Fruit fly (Drosophila melanogaster) whole organism, embryonic: ENCODE measurements around the gene CG13070.

Experiments
- ATbp ChIP-seq: fragments of 200-800 bp; sonication (Bioruptor generic); optimal IDR thresholded peaks from 2 replicates; lab custom pipeline; 2017; ENCODE audit warnings: missing biosample characterization, mild to moderate bottlenecking, missing genetic modification characterization, missing genetic modification reagents
- Antp ChIP-seq: fragments of 200-800 bp; sonication (Bioruptor generic); optimal IDR thresholded peaks from 3 replicates; lab custom pipeline; 2016; ENCODE audit warnings: missing biosample characterization, missing genetic modification characterization
- Atf3 ChIP-seq: fragments of 200-800 bp; sonication (Bioruptor generic); optimal IDR thresholded peaks from 3 replicates; lab custom pipeline; 2016; ENCODE audit warnings: missing biosample characterization, missing genetic modification characterization
- Blimp-1 ChIP-seq: fragments of 200-800 bp; sonication (Bioruptor generic); optimal IDR thresholded peaks from 3 replicates; lab custom pipeline; 2018; ENCODE audit warnings: missing biosample characterization, missing genetic modification characterization, mild to moderate bottlenecking, moderate library complexity, missing genetic modification reagents
- CG10654 ChIP-seq: fragments of 200-800 bp; sonication (Bioruptor generic); optimal IDR thresholded peaks from 2 replicates; lab custom pipeline; 2016; ENCODE audit warnings: missing biosample characterization, missing genetic modification characterization
- CG11695 ChIP-seq: fragments of 200-800 bp; sonication (Bioruptor generic); IDR thresholded peaks from 3 replicates; pipeline ENCODE4 v1.3.6; 2022; ENCODE audit warnings: missing biosample characterization, missing genetic modification characterization
- CG11696 ChIP-seq: fragments of 200-800 bp; sonication (Bioruptor generic); IDR thresholded peaks from 2 replicates; pipeline ENCODE4 v1.3.6; 2022; ENCODE audit warnings: missing biosample characterization, missing genetic modification characterization
- CG14710 ChIP-seq: fragments of 200-800 bp; sonication (Bioruptor generic); optimal IDR thresholded peaks from 3 replicates; lab custom pipeline; 2019; ENCODE audit warnings: missing biosample characterization, mild to moderate bottlenecking, missing genetic modification characterization, moderate library complexity
- CG16863 ChIP-seq: fragments of 200-800 bp; sonication (Bioruptor generic); optimal IDR thresholded peaks from 3 replicates; lab custom pipeline; 2016; ENCODE audit warnings: missing biosample characterization, missing genetic modification characterization
- CG31224 ChIP-seq: fragments of 200-800 bp; sonication (Bioruptor generic); IDR thresholded peaks from 2 replicates; pipeline ENCODE4 v1.3.6; 2022; ENCODE audit warnings: missing biosample characterization, missing genetic modification characterization
- CG31365 ChIP-seq: fragments of 200-800 bp; sonication (Bioruptor generic); optimal IDR thresholded peaks from 2 replicates; lab custom pipeline; 2018; ENCODE audit warnings: missing biosample characterization, mild to moderate bottlenecking, missing genetic modification characterization
- CG32772 ChIP-seq: fragments of 200-800 bp; sonication (Bioruptor generic); IDR thresholded peaks from 2 replicates; pipeline ENCODE4 v1.3.6; 2022; ENCODE audit warnings: missing biosample characterization, missing genetic modification characterization
- CG4282 ChIP-seq: fragments of 200-800 bp; sonication (Bioruptor generic); optimal IDR thresholded peaks from 2 replicates; lab custom pipeline; 2016; ENCODE audit warnings: missing biosample characterization, missing genetic modification characterization
- CG4424 ChIP-seq: fragments of 200-800 bp; sonication (Bioruptor generic); optimal IDR thresholded peaks from 3 replicates; lab custom pipeline; 2016; ENCODE audit warnings: missing biosample characterization, missing genetic modification characterization
- CG4820 ChIP-seq: fragments of 200-800 bp; sonication (Bioruptor generic); optimal IDR thresholded peaks from 3 replicates; lab custom pipeline; 2016; ENCODE audit warnings: missing biosample characterization, missing genetic modification characterization
- CG8089 ChIP-seq: fragments of 200-800 bp; sonication (Bioruptor generic); optimal IDR thresholded peaks from 3 replicates; lab custom pipeline; 2016; ENCODE audit warnings: missing biosample characterization, missing genetic modification characterization
- CoRest ChIP-seq: fragments of 200-800 bp; sonication (Bioruptor generic); optimal IDR thresholded peaks from 3 replicates; lab custom pipeline; 2018; ENCODE audit warnings: missing biosample characterization, mild to moderate bottlenecking, missing genetic modification characterization, moderate library complexity
- Dad ChIP-seq: fragments of 200-800 bp; sonication (Bioruptor generic); optimal IDR thresholded peaks from 3 replicates; lab custom pipeline; 2016; ENCODE audit warnings: missing biosample characterization, missing genetic modification characterization
- Dbx ChIP-seq: fragments of 200-800 bp; sonication (Bioruptor generic); IDR thresholded peaks from 3 replicates; pipeline ENCODE4 v1.3.6; 2022; ENCODE audit warnings: missing biosample characterization, missing genetic modification characterization
- MBD-R2 ChIP-seq: fragments of 200-800 bp; sonication (Bioruptor generic); IDR thresholded peaks from 2 replicates; pipeline ENCODE4 v1.3.6; 2022; ENCODE audit warnings: missing biosample characterization, missing genetic modification characterization
- MESR4 ChIP-seq: fragments of 200-800 bp; sonication (Bioruptor generic); optimal IDR thresholded peaks from 2 replicates; lab custom pipeline; 2018; ENCODE audit warnings: missing biosample characterization, mild to moderate bottlenecking, missing genetic modification characterization, moderate library complexity
- MTF-1 ChIP-seq: fragments of 200-800 bp; sonication (Bioruptor generic); optimal IDR thresholded peaks from 2 replicates; lab custom pipeline; 2018; ENCODE audit warnings: missing biosample characterization, mild to moderate bottlenecking, missing genetic modification characterization, borderline replicate concordance
- Med ChIP-seq: fragments of 200-800 bp; sonication (Bioruptor generic); peaks from one replicate; lab custom pipeline; 2016; ENCODE audit warnings: missing biosample characterization, missing genetic modification characterization, mild to moderate bottlenecking, inconsistent platforms, moderate library complexity
- Neu2 ChIP-seq: fragments of 200-800 bp; sonication (Bioruptor generic); optimal IDR thresholded peaks from 3 replicates; lab custom pipeline; 2016; ENCODE audit warnings: missing biosample characterization, missing genetic modification characterization, borderline replicate concordance
- Oli ChIP-seq: fragments of 200-800 bp; sonication (Bioruptor generic); optimal IDR thresholded peaks from 2 replicates; lab custom pipeline; 2018; ENCODE audit warnings: missing biosample characterization, mild to moderate bottlenecking, missing genetic modification characterization, moderate library complexity
- Spps ChIP-seq: fragments of 200-800 bp; sonication (Bioruptor generic); optimal IDR thresholded peaks from 2 replicates; lab custom pipeline; 2018; ENCODE audit warnings: missing biosample characterization, mild to moderate bottlenecking, missing genetic modification characterization
- Tbp ChIP-seq: fragments of >200 bp; optimal IDR thresholded peaks from 2 replicates; lab custom pipeline; 2018; ENCODE audit warnings: missing biosample characterization, missing genetic modification characterization
- ap ChIP-seq: fragments of 200-800 bp; sonication (Bioruptor generic); IDR thresholded peaks from 2 replicates; pipeline ENCODE4 v1.3.6; 2022; ENCODE audit warnings: missing biosample characterization, missing genetic modification characterization
- caup ChIP-seq: fragments of 200-800 bp; sonication (Bioruptor generic); optimal IDR thresholded peaks from 3 replicates; lab custom pipeline; 2017; ENCODE audit warnings: missing biosample characterization, mild to moderate bottlenecking, missing genetic modification characterization, moderate library complexity; ENCODE audit not compliant: severe bottlenecking
- corto ChIP-seq: fragments of 200-800 bp; sonication (Bioruptor generic); optimal IDR thresholded peaks from 2 replicates; lab custom pipeline; 2016; ENCODE audit warnings: missing biosample characterization, mild to moderate bottlenecking, missing genetic modification characterization, moderate library complexity
- emc ChIP-seq: fragments of 200-800 bp; sonication (Bioruptor generic); optimal IDR thresholded peaks from 2 replicates; lab custom pipeline; 2016; ENCODE audit warnings: missing biosample characterization, missing genetic modification characterization
- hbn ChIP-seq: fragments of 200-800 bp; sonication (Bioruptor generic); IDR thresholded peaks from 2 replicates; pipeline ENCODE4 v1.3.6; 2022; ENCODE audit warnings: missing biosample characterization, missing genetic modification characterization; ENCODE audit not compliant: partially characterized antibody
- ind ChIP-seq: fragments of 200-800 bp; sonication (Bioruptor generic); optimal IDR thresholded peaks from 3 replicates; lab custom pipeline; 2016; ENCODE audit warnings: missing biosample characterization, missing genetic modification characterization
- lov ChIP-seq, 2 experiments: fragments of 200-800 bp in 1 of 2; fragments of >200 bp in 1 of 2; sonication (Bioruptor generic) in 1 of 2; IDR thresholded peaks in 1 of 2; optimal IDR thresholded peaks in 1 of 2; 2 replicates in 1 of 2; 3 replicates in 1 of 2; pipeline versions ENCODE4 v1.3.6 to Lab custom; 2017 to 2022; ENCODE audit warnings: missing biosample characterization in 1 of 2, missing genetic modification characterization in 1 of 2
- maf-S ChIP-seq: fragments of 200-800 bp; sonication (Bioruptor generic); optimal IDR thresholded peaks from 2 replicates; lab custom pipeline; 2016; ENCODE audit warnings: missing biosample characterization, missing genetic modification characterization
- nau ChIP-seq: fragments of 200-800 bp; sonication (Bioruptor generic); optimal IDR thresholded peaks from 3 replicates; lab custom pipeline; 2017; ENCODE audit warnings: missing biosample characterization, mild to moderate bottlenecking, missing genetic modification characterization, missing genetic modification reagents
- oc ChIP-seq: fragments of 200-800 bp; sonication (Bioruptor generic); optimal IDR thresholded peaks from 2 replicates; lab custom pipeline; 2018; ENCODE audit warnings: missing biosample characterization, mild to moderate bottlenecking, missing genetic modification characterization, moderate library complexity
- pfk ChIP-seq: fragments of 200-800 bp; sonication (Bioruptor generic); optimal IDR thresholded peaks from 2 replicates; lab custom pipeline; 2018; ENCODE audit warnings: missing biosample characterization, mild to moderate bottlenecking, missing genetic modification characterization, moderate library complexity
- prd ChIP-seq, 3 experiments: fragments of >200 bp in 2 of 3; fragments of 200-800 bp in 1 of 3; sonication (Bioruptor generic) in 1 of 3; optimal IDR thresholded peaks in 2 of 3; IDR thresholded peaks in 1 of 3; 2 replicates in 2 of 3; 3 replicates in 1 of 3; pipeline versions ENCODE4 v1.3.6 to Lab custom; 2017 to 2022; ENCODE audit warnings: missing biosample characterization in 1 of 3, missing genetic modification characterization in 1 of 3
- psq ChIP-seq: fragments of 200-800 bp; sonication (Bioruptor generic); optimal IDR thresholded peaks from 2 replicates; lab custom pipeline; 2017; ENCODE audit warnings: missing biosample characterization, missing genetic modification characterization
- row ChIP-seq: fragments of 200-800 bp; sonication (Bioruptor generic); IDR thresholded peaks from 3 replicates; pipeline ENCODE4 v1.3.6; 2022; ENCODE audit warnings: missing biosample characterization, missing genetic modification characterization
- sna ChIP-seq: fragments of 200-800 bp; sonication (Bioruptor generic); IDR thresholded peaks from 2 replicates; pipeline ENCODE4 v1.3.6; 2022; ENCODE audit warnings: missing biosample characterization, missing genetic modification characterization; ENCODE audit not compliant: partially characterized antibody
- sqz ChIP-seq: fragments of 200-800 bp; sonication (Bioruptor generic); optimal IDR thresholded peaks from 3 replicates; lab custom pipeline; 2018; ENCODE audit warnings: missing biosample characterization, mild to moderate bottlenecking, missing genetic modification characterization
- tap ChIP-seq: fragments of 200-800 bp; optimal IDR thresholded peaks from 3 replicates; lab custom pipeline; 2019; ENCODE audit warnings: missing biosample characterization, mild to moderate bottlenecking, missing genetic modification characterization, moderate library complexity
- tll ChIP-seq, 2 experiments: fragments of 200-800 bp in 1 of 2; fragments of >200 bp in 1 of 2; sonication (Bioruptor generic) in 1 of 2; optimal IDR thresholded peaks; 2 replicates each; lab custom pipeline; 2017 to 2019; ENCODE audit warnings: missing biosample characterization in 2 of 2, missing genetic modification characterization in 2 of 2, mild to moderate bottlenecking in 1 of 2, moderate library complexity in 1 of 2
- toy ChIP-seq: fragments of 200-800 bp; sonication (Bioruptor generic); IDR thresholded peaks from 2 replicates; pipeline ENCODE4 v1.3.6; 2022; ENCODE audit warnings: missing biosample characterization, missing genetic modification characterization
- zfh1 ChIP-seq: fragments of 200-800 bp; sonication (Bioruptor generic); IDR thresholded peaks from 3 replicates; pipeline ENCODE4 v1.3.6; 2022; ENCODE audit warnings: missing biosample characterization, missing genetic modification characterization
- zfh2 ChIP-seq: fragments of 200-800 bp; sonication (Bioruptor generic); optimal IDR thresholded peaks from 2 replicates; lab custom pipeline; 2016; ENCODE audit warnings: missing biosample characterization, missing genetic modification characterization

The CG13070 gene

DNA sequence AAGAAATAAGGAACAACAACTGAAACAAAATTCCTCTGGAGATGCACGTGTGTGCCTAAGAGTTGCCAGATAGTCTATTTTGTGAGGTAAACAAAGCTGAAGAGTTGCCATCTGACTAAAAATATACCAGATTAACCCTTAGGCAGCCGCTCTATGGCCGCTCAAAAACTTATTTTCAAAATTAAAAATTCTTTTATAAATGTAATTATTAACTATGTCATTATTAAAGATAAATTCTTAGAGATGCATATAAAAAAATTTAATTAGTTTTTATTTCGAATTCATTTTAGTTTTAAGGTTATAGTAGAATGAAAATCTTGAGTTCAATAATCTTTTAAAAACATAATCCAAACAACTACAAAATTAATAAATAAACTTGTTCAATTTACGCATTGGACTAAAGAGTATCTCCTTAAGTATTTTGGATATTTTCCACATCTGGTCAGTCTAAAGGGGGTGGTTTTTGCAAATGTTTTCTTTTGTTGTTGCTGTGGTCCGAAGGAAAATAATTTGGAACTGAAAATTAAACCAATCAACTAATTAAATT is 34.4 kb upstream of the CG13070 start, which contains the start of gene Tmx3 (continued):
- TF ChIP-seq MTF-1 (GFP tag; lab: Kevin White, UChicago) (no peak), zfh1 (GFP tag; lab: Robert Waterston, UW) (peak; percentile 88), emc (GFP tag; lab: Kevin White, UChicago) (peak; percentile 19), corto (peak; percentile 62), Blimp-1 (peak; percentile 85), CG8089 (GFP tag; lab: Kevin White, UChicago) (peak; percentile 35), prd (optimal IDR thresholded peaks at IDR 0.05; lab: Kevin White, UChicago) (no peak), prd (GFP tag; IDR thresholded peaks at IDR 0.05; lab: Robert Waterston, UW) (peak; percentile 96), Dbx (GFP tag; lab: Robert Waterston, UW) (peak; percentile 95), CG4424 (peak; percentile 87), tll (GFP tag; optimal IDR thresholded peaks at IDR 0.05; lab: Kevin White, UChicago) (peak in 1 of 2 experiments; percentile 24), CG4282 (GFP tag; lab: Kevin White, UChicago) (peak; percentile 3), oc (tag; lab: Kevin White, UChicago) (peak; percentile 78), pfk (GFP tag; lab: Kevin White, UChicago) (no peak), CG4820 (peak; percentile 87), sna (no peak), hbn (GFP tag; lab: Robert Waterston, UW) (no peak), Dad (peak; percentile 58), CG31365 (tag; lab: Kevin White, UChicago) (no peak), CG16863 (GFP tag; lab: Kevin White, UChicago) (peak; percentile 24), row (GFP tag; lab: Robert Waterston, UW) (peak; percentile 94), Med (peak; percentile 94), caup (GFP tag; lab: Kevin White, UChicago) (peak; percentile 62), CG32772 (GFP tag; lab: Robert Waterston, UW) (peak; percentile 95), CG10654 (GFP tag; lab: Kevin White, UChicago) (peak; percentile 87), Oli (peak; percentile 81), Neu2 (GFP tag; lab: Kevin White, UChicago) (no peak), CG11695 (peak; percentile 88), psq (GFP tag; lab: Kevin White, UChicago) (peak; percentile 58), CG31224 (peak; percentile 82), zfh2 (GFP tag; lab: Kevin White, UChicago) (peak; percentile 74), MBD-R2 (GFP tag; lab: Robert Waterston, UW) (peak; percentile 94), CG14710 (tag; lab: Kevin White, UChicago) (peak; percentile 93), sqz (GFP tag; lab: Kevin White, UChicago) (no peak), Atf3 (GFP tag; lab: Kevin White, UChicago) (peak; percentile 38), CG11696 (GFP tag; lab: Robert Waterston, UW) (no peak), MESR4 (no peak), ind (GFP tag; lab: Kevin White, UChicago) (peak; percentile 82), ap (GFP tag; lab: Robert Waterston, UW) (peak; percentile 90), nau (peak; percentile 39), lov (optimal IDR thresholded peaks at IDR 0.05; lab: Kevin White, UChicago) (no peak), lov (GFP tag; IDR thresholded peaks at IDR 0.05; lab: Robert Waterston, UW) (peak; percentile 73; the same call in 1 of the 3 replicates), Spps (tag; lab: Kevin White, UChicago) (peak; percentile 62), toy (GFP tag; lab: Robert Waterston, UW) (peak; percentile 72; the same call in 1 of the 2 replicates), tap (tag; lab: Kevin White, UChicago) (peak; percentile 77), Antp (GFP tag; lab: Kevin White, UChicago) (peak; percentile 65), ATbp (GFP tag; lab: Kevin White, UChicago) (peak; percentile 50), maf-S (peak; percentile 49), Tbp (GFP tag; lab: Kevin White, UChicago) (no peak), CoRest (tag; lab: Kevin White, UChicago) (peak; percentile 95)
